Worm (Caenorhabditis elegans) whole organism, midembryonic: Measurements from ENCODE around the gene F28H7.2.

ENCODE experiments used
- T22C8.4 ChIP-seq: fragments of 200-800 bp; sonication (Bioruptor generic); IDR thresholded peaks from 2 replicates; pipeline ENCODE4 v1.3.6; 2022; ENCODE audit warnings: missing genetic modification characterization, missing compliant biosample characterization
- cog-1 ChIP-seq: sonication (generic microtip); optimal IDR thresholded peaks from 2 replicates; lab custom pipeline; 2016; ENCODE audit warnings: missing genetic modification characterization, missing compliant biosample characterization
- flt-1 ChIP-seq: fragments of 200-800 bp; sonication (Bioruptor generic); IDR thresholded peaks from 2 replicates; pipeline ENCODE4 v1.3.6; 2022; ENCODE audit warnings: missing genetic modification characterization, missing compliant biosample characterization
- klf-2 ChIP-seq: fragments of 200-800 bp; sonication (Bioruptor generic); conservative IDR thresholded peaks from 2 replicates; pipeline ENCODE4 v1.3.6; 2022; ENCODE audit warnings: missing genetic modification reagents, missing genetic modification characterization, missing compliant biosample characterization
- med-1 ChIP-seq: sonication (generic microtip); optimal IDR thresholded peaks from 2 replicates; lab custom pipeline; 2017; ENCODE audit warnings: missing genetic modification characterization, mild to moderate bottlenecking, missing compliant biosample characterization, antibody characterized with exemption, missing genetic modification reagents; ENCODE audit not compliant: insufficient read depth
- ref-1 ChIP-seq: fragments of 200-800 bp; sonication (Bioruptor generic); conservative IDR thresholded peaks from 2 replicates; pipeline ENCODE4 v1.3.6; 2022; ENCODE audit warnings: missing genetic modification reagents, missing genetic modification characterization, missing compliant biosample characterization
- tab-1 ChIP-seq: fragments of 200-800 bp; sonication (Bioruptor generic); IDR thresholded peaks from 2 replicates; pipeline ENCODE4 v1.3.6; 2022; ENCODE audit warnings: missing genetic modification characterization, missing compliant biosample characterization
- ztf-23 ChIP-seq: fragments of 200-800 bp; sonication (Bioruptor generic); IDR thresholded peaks from 2 replicates; pipeline ENCODE4 v1.3.6; 2022; ENCODE audit warnings: missing genetic modification reagents, missing genetic modification characterization, missing compliant biosample characterization
- ztf-29 ChIP-seq: fragments of 200-800 bp; sonication (Bioruptor generic); IDR thresholded peaks from 2 replicates; pipeline ENCODE4 v1.3.6; 2022; ENCODE audit warnings: missing genetic modification reagents, missing genetic modification characterization, missing compliant biosample characterization

F28H7.2 gene

ce11 chrV:10760839-10761238 is 13.1 kb downstream of the F28H7.2 start:
- TF ChIP-seq klf-2 (GFP tag; lab: Robert Waterston, UW) (no peak), T22C8.4 (GFP tag; lab: Robert Waterston, UW) (no peak), tab-1 (GFP tag; lab: Robert Waterston, UW) (no peak), flt-1 (GFP tag; lab: Robert Waterston, UW) (no peak), ref-1 (GFP tag; lab: Robert Waterston, UW) (no peak), med-1 (GFP tag; lab: Kevin White, UChicago) (no peak), ztf-29 (no peak)

- TF ChIP-seq T22C8.4 (GFP tag; lab: Robert Waterston, UW): no peak
- no peak for TF ChIP-seq flt-1 (GFP tag; lab: Robert Waterston, UW)
- no peak for TF ChIP-seq ztf-23 (GFP tag; lab: Robert Waterston, UW)
- no peak for TF ChIP-seq med-1 (GFP tag; lab: Kevin White, UChicago)
- TF ChIP-seq ref-1 (GFP tag; lab: Robert Waterston, UW): no peak
- TF ChIP-seq ztf-29: no peak
- TF ChIP-seq cog-1 (tag; lab: Kevin White, UChicago): no peak
- no peak for TF ChIP-seq klf-2 (GFP tag; lab: Robert Waterston, UW)
- TF ChIP-seq tab-1 (GFP tag; lab: Robert Waterston, UW): no peak
Measured at ce11 chrV:10762695-10763094, 15.0 kb downstream of the F28H7.2 start, which contains the start of gene sre-6. Gene sre-6 (minus strand): TSS chrV:10762795.

DNA sequence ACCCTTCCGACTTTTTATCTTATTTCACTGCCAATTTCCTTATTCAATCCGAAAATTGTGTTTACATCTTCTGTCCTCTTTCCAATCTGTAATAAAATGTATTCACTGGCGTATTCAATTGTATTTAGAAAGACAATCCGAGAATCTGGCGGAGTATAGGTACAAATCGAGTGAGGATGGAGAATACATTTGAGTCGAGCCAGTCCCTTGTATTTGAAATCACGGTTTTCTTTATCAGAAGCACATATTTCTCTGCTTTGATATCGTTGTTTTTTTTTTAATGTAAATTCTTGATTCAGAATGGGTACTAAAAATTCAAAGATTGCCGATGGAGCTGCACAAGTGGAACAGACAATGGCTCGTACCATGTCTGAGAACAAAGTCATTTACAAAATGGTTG is 16.4 kb downstream of the F28H7.2 start, which contains the start of gene ocr-1:
Gene ocr-1, plus strand, starts transcription at position 301 of the 400 bp plus-strand sequence.
- TF ChIP-seq med-1 (GFP tag; lab: Kevin White, UChicago) (no peak), ztf-29 (no peak), ref-1 (GFP tag; lab: Robert Waterston, UW) (no peak), flt-1 (GFP tag; lab: Robert Waterston, UW) (no peak), T22C8.4 (GFP tag; lab: Robert Waterston, UW) (no peak), tab-1 (GFP tag; lab: Robert Waterston, UW) (no peak), klf-2 (GFP tag; lab: Robert Waterston, UW) (no peak), ztf-23 (GFP tag; lab: Robert Waterston, UW) (no peak)

DNA sequence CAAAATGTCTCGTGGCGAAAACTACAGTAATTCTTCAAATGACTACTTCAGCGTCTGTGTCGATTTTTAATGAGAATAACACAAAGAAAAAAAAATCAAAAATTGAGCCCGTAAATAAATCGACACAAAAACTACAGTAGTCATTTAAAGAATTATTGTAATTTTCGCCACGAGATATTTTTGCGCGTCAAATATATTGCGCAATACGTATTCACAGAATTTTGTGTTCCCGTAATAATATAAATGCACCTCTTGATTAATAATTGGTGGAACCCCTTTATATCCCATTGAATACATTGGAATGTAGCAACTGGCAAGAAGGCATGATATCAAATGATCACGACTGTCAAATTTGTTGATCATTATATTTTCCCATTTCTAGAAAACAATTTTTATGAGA is 21.2 kb downstream of the F28H7.2 start:
- TF ChIP-seq T22C8.4 (GFP tag; lab: Robert Waterston, UW): no peak
- TF ChIP-seq ref-1 (GFP tag; lab: Robert Waterston, UW): no peak
- no peak for TF ChIP-seq flt-1 (GFP tag; lab: Robert Waterston, UW)
- TF ChIP-seq ztf-29: no peak
- no peak for TF ChIP-seq cog-1 (tag; lab: Kevin White, UChicago)
- TF ChIP-seq ztf-23 (GFP tag; lab: Robert Waterston, UW): no peak
- TF ChIP-seq tab-1 (GFP tag; lab: Robert Waterston, UW): no peak
- TF ChIP-seq klf-2 (GFP tag; lab: Robert Waterston, UW): no peak
- no peak for TF ChIP-seq med-1 (GFP tag; lab: Kevin White, UChicago)

- TF ChIP-seq flt-1 (GFP tag; lab: Robert Waterston, UW): no peak
- TF ChIP-seq tab-1 (GFP tag; lab: Robert Waterston, UW): no peak
- TF ChIP-seq ztf-29: no peak
- no peak for TF ChIP-seq ztf-23 (GFP tag; lab: Robert Waterston, UW)
Measured at ce11 chrV:10770026-10770425, 22.3 kb downstream of the F28H7.2 start, which contains the start of the genes D1054.1 and pas-2. Gene D1054.1 (minus strand): TSS chrV:10770217. Gene pas-2 (plus strand): TSS chrV:10770368.

ce11 chrV:10771390-10771789 is 23.7 kb downstream of the F28H7.2 start, which contains the start of gene D1054.3:
Gene D1054.3 (plus strand): TSS chrV:10771451.
- TF ChIP-seq klf-2 (GFP tag; lab: Robert Waterston, UW) (no peak), flt-1 (GFP tag; lab: Robert Waterston, UW) (no peak), ztf-23 (GFP tag; lab: Robert Waterston, UW) (no peak), ref-1 (GFP tag; lab: Robert Waterston, UW) (no peak)

ce11 chrV:10773216-10773615 is 25.5 kb downstream of the F28H7.2 start:
- no peak for TF ChIP-seq flt-1 (GFP tag; lab: Robert Waterston, UW)
- no peak for TF ChIP-seq klf-2 (GFP tag; lab: Robert Waterston, UW)
- no peak for TF ChIP-seq tab-1 (GFP tag; lab: Robert Waterston, UW)
- TF ChIP-seq ref-1 (GFP tag; lab: Robert Waterston, UW): no peak
- TF ChIP-seq ztf-23 (GFP tag; lab: Robert Waterston, UW): no peak
- TF ChIP-seq cog-1 (tag; lab: Kevin White, UChicago): no peak
- no peak for TF ChIP-seq ztf-29
- TF ChIP-seq T22C8.4 (GFP tag; lab: Robert Waterston, UW): no peak
- no peak for TF ChIP-seq med-1 (GFP tag; lab: Kevin White, UChicago)

- TF ChIP-seq ztf-23 (GFP tag; lab: Robert Waterston, UW) (no peak), med-1 (GFP tag; lab: Kevin White, UChicago) (no peak), tab-1 (GFP tag; lab: Robert Waterston, UW) (no peak)
Measured at ce11 chrV:10776528-10777055, 28.9 kb downstream of the F28H7.2 start, which contains the start of gene D1054.5. Gene D1054.5 (minus strand): TSS chrV:10776578.

DNA sequence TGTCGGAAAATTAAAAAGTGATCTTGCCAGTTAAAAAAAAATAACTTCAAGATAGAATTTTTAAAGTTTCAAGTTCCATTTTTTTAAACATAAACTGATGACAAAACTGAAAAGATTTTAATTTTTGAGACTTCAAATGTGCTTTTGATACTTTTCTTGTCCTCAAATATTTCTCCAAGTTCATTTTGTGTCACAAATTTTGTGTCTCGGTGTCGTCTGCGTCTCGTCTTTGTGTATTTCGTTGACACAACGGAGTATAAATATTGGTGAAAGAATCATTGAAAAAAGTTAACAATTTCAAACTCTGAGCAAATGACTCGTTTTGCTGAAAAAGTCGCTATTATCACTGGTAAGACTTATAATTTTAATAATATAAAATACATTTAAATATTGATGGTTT is 36.3 kb downstream of the F28H7.2 start, which contains the start of gene D1054.8:
Gene D1054.8, plus strand, starts transcription at position 301 of the 400 bp plus-strand sequence.
- TF ChIP-seq ref-1 (GFP tag; lab: Robert Waterston, UW): no peak
- no peak for TF ChIP-seq klf-2 (GFP tag; lab: Robert Waterston, UW)
- no peak for TF ChIP-seq flt-1 (GFP tag; lab: Robert Waterston, UW)
- TF ChIP-seq tab-1 (GFP tag; lab: Robert Waterston, UW): no peak
- TF ChIP-seq med-1 (GFP tag; lab: Kevin White, UChicago): no peak
- no peak for TF ChIP-seq T22C8.4 (GFP tag; lab: Robert Waterston, UW)
- no peak for TF ChIP-seq cog-1 (tag; lab: Kevin White, UChicago)
- TF ChIP-seq ztf-23 (GFP tag; lab: Robert Waterston, UW): no peak
- no peak for TF ChIP-seq ztf-29
